Worm (Caenorhabditis elegans): ENCODE data around the gene F11D5.6.

DNA sequence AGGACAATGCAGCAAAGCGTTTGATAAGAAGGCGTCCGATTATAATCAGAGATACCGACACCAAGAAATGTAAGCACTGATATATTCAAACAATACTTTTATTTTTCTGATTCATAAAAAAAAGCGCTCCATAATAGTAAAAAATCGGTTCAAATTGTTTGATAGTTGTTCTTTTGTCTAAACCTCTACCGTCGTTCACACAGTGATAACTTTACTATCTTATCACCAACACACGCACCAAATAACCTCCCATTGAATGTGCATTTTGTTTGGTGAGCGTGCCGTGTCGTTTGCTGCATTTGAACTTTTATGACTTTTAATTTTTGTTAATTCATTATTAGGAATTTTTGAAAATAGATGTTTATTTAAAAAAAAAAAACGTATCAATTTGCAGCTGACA lies 8.0 kb upstream of the F11D5.6 start:
- no peak for TF ChIP-seq hlh-30 (tag; optimal IDR thresholded peaks at IDR 0.05; ENCODE audit: insufficient read depth)
- TF ChIP-seq nhr-11 (tag; optimal IDR thresholded peaks at IDR 0.05), result no peak
- TF ChIP-seq tra-1 (GFP tag; IDR thresholded peaks at IDR 0.05), result no peak
- TF ChIP-seq fos-1 (tag; optimal IDR thresholded peaks at IDR 0.05), result no peak
- no peak for TF ChIP-seq Y5F2A.4 (GFP tag; optimal IDR thresholded peaks at IDR 0.05)
- no peak for TF ChIP-seq skn-1 (tag; optimal IDR thresholded peaks at IDR 0.05)
- no peak for TF ChIP-seq ceh-82 (tag; optimal IDR thresholded peaks at IDR 0.05)
- no peak for TF ChIP-seq snpc-4 (tag; optimal IDR thresholded peaks at IDR 0.05)
- no peak for TF ChIP-seq R02D3.7 (tag; optimal IDR thresholded peaks at IDR 0.05)
- no peak for TF ChIP-seq ces-1 (GFP tag; optimal IDR thresholded peaks at IDR 0.05)
- no peak for TF ChIP-seq nhr-10 (tag; optimal IDR thresholded peaks at IDR 0.05)
- no peak for TF ChIP-seq nhr-6 (tag; optimal IDR thresholded peaks at IDR 0.05)

Data from whole organism, L4 larva.